Fruit fly (Drosophila melanogaster): ENCODE data around the gene RpS13.

The RpS13 gene

dm6 chr2L:8364006-8364956 is at the start of gene RpS13, which contains the start of gene CSN8:
TSS of gene RpS13 (minus strand) at chr2L:8364662.
TSS of gene CSN8 (plus strand) at chr2L:8364855.
- TF ChIP-seq Blimp-1 (GFP tag; optimal IDR thresholded peaks at IDR 0.05) (no peak), acj6 (GFP tag; optimal IDR thresholded peaks at IDR 0.05) (no peak), cyc (GFP tag; optimal IDR thresholded peaks at IDR 0.05) (no peak), CG6792 (GFP tag; optimal IDR thresholded peaks at IDR 0.05) (no peak), vri (GFP tag; optimal IDR thresholded peaks at IDR 0.05) (no peak), CG1621 (tag; optimal IDR thresholded peaks at IDR 0.05) (peak; percentile 49), svp (GFP tag) (no peak), CG32006 (GFP tag; optimal IDR thresholded peaks at IDR 0.05) (no peak), fkh (GFP tag; optimal IDR thresholded peaks at IDR 0.05) (peak; percentile 53), CG10631 (GFP tag; optimal IDR thresholded peaks at IDR 0.05) (no peak), Hr39 (GFP tag; optimal IDR thresholded peaks at IDR 0.05) (peak; percentile 7), esn (GFP tag; optimal IDR thresholded peaks at IDR 0.05) (peak; percentile 36), Smox (GFP tag; optimal IDR thresholded peaks at IDR 0.05) (peak; percentile 7), Eip75B (GFP tag; optimal IDR thresholded peaks at IDR 0.05) (no peak), ss (GFP tag; optimal IDR thresholded peaks at IDR 0.05) (peak in 1 of 2 experiments; percentile 9), fd59A (GFP tag; optimal IDR thresholded peaks at IDR 0.05) (no peak), CG16779 (tag; optimal IDR thresholded peaks at IDR 0.05) (no peak), CG6276 (GFP tag; optimal IDR thresholded peaks at IDR 0.05) (no peak), lz (GFP tag; optimal IDR thresholded peaks at IDR 0.05) (peak; percentile 15), CG11294 (GFP tag; IDR thresholded peaks at IDR 0.05) (no peak), topi (GFP tag; optimal IDR thresholded peaks at IDR 0.05) (peak; percentile 8), CG8632 (GFP tag; optimal IDR thresholded peaks at IDR 0.05) (no peak), Sox102F (GFP tag; optimal IDR thresholded peaks at IDR 0.05) (no peak), achi (GFP tag; optimal IDR thresholded peaks at IDR 0.05) (peak; percentile 100), Sox14 (GFP tag; optimal IDR thresholded peaks at IDR 0.05) (peak; percentile 34), CG3032 (tag; optimal IDR thresholded peaks at IDR 0.05) (no peak), CG11902 (GFP tag; optimal IDR thresholded peaks at IDR 0.05) (no peak), salr (GFP tag; optimal IDR thresholded peaks at IDR 0.05) (no peak), CG8119 (GFP tag; IDR thresholded peaks at IDR 0.05) (0 out of 3 replicates have a peak, but pooled peaks have one; percentile 18), CG6808 (GFP tag; optimal IDR thresholded peaks at IDR 0.05) (no peak), Eip93F (GFP tag; optimal IDR thresholded peaks at IDR 0.05) (no peak), Ets96B (tag; optimal IDR thresholded peaks at IDR 0.05) (no peak), CG11762 (GFP tag; optimal IDR thresholded peaks at IDR 0.05; ENCODE audit: insufficient read depth) (no peak), CG34406 (GFP tag; optimal IDR thresholded peaks at IDR 0.05) (no peak), CG3919 (GFP tag; optimal IDR thresholded peaks at IDR 0.05) (no peak), Met (GFP tag; optimal IDR thresholded peaks at IDR 0.05) (peak; percentile 16), dsx (GFP tag; optimal IDR thresholded peaks at IDR 0.05; ENCODE audit: poor library complexity, severe bottlenecking) (no peak), CG31627 (GFP tag; optimal IDR thresholded peaks at IDR 0.05) (no peak), CG10669 (GFP tag; optimal IDR thresholded peaks at IDR 0.05) (no peak), Sox15 (GFP tag; optimal IDR thresholded peaks at IDR 0.05) (no peak), CG6854 (GFP tag; optimal IDR thresholded peaks at IDR 0.05) (no peak), CG6163 (GFP tag; IDR thresholded peaks at IDR 0.05) (no peak), Hr4 (GFP tag; optimal IDR thresholded peaks at IDR 0.05) (no peak), Eip78C (GFP tag) (peak; percentile 59), Lpt (GFP tag; optimal IDR thresholded peaks at IDR 0.05) (no peak), spab (GFP tag; optimal IDR thresholded peaks at IDR 0.05) (no peak), CG15336 (GFP tag; IDR thresholded peaks at IDR 0.05) (no peak), eg (GFP tag; IDR thresholded peaks at IDR 0.05) (no peak), fd85E (GFP tag; optimal IDR thresholded peaks at IDR 0.05) (no peak), Hr38 (GFP tag; optimal IDR thresholded peaks at IDR 0.05) (no peak)

Data from whole organism, prepupa.